Fruit fly (Drosophila melanogaster): ENCODE results near the gene CG7560.

Gene CG7560

DNA sequence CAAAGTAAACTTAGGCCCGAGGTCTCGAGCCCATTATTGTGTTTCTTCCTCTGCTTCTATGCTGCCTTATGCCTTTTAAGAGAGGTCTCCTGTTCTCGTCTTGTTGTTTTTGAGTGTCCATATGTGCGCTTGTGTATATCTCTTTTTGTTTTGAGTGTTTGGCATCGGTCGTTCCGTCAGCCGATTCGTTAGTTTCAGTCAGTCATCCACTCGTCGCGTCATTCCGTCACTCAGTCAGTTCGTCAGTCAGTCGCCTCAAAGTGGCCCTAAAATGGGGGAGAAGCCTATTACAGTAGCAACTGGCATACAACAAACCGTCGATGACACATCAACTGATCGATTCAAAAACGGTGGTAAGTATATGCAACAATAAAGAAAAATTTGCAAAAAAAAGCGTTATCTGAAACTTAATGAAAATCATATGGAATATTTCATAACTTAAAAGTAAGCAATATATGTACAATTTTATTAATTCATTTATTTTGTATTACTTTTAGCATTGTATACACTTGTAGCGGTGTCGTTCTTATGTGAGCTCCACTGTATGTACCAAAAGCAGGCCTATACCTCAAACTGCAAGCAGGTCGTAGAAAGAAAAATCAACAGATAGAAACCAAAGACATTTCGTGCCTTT is 6.8 kb upstream of the CG7560 start (continued):
- peak; percentile 72 for TF ChIP-seq CG4617 (GFP tag; optimal IDR thresholded peaks at IDR 0.05; ENCODE audit: borderline replicate concordance)
- peak; percentile 96 for TF ChIP-seq vvl (GFP tag; IDR thresholded peaks at IDR 0.05)
- TF ChIP-seq CG17912 (GFP tag; optimal IDR thresholded peaks at IDR 0.05) = peak; percentile 87
- TF ChIP-seq run (tag; optimal IDR thresholded peaks at IDR 0.05) = peak; percentile 89
- peak; percentile 74 for TF ChIP-seq crc (GFP tag; optimal IDR thresholded peaks at IDR 0.05)
- peak; percentile 98 for TF ChIP-seq CG18262 (tag; optimal IDR thresholded peaks at IDR 0.05)
- peak; percentile 90 for TF ChIP-seq CG1024 (GFP tag; IDR thresholded peaks at IDR 0.05)
- peak; percentile 97 for TF ChIP-seq CG14710 (tag; optimal IDR thresholded peaks at IDR 0.05)
- peak; percentile 82 for TF ChIP-seq CG10431 (GFP tag; optimal IDR thresholded peaks at IDR 0.05)
- TF ChIP-seq gem (tag; optimal IDR thresholded peaks at IDR 0.05) = peak; percentile 96
- peak; percentile 98 for TF ChIP-seq phol (tag; optimal IDR thresholded peaks at IDR 0.05)
- peak; percentile 83 for TF ChIP-seq toy (GFP tag; IDR thresholded peaks at IDR 0.05)
- peak; percentile 53 for TF ChIP-seq disco-r (GFP tag; optimal IDR thresholded peaks at IDR 0.05)
- peak; percentile 91 for TF ChIP-seq CG7786 (GFP tag; optimal IDR thresholded peaks at IDR 0.05)
- peak; percentile 85 for TF ChIP-seq da (GFP tag; optimal IDR thresholded peaks at IDR 0.05)
- TF ChIP-seq Doc3 (GFP tag; IDR thresholded peaks at IDR 0.05; ENCODE audit: partially characterized antibody) = no peak
- TF ChIP-seq CG14050 (GFP tag; IDR thresholded peaks at IDR 0.05) = peak; percentile 97
- peak; percentile 85 for TF ChIP-seq CG10321 (GFP tag; IDR thresholded peaks at IDR 0.05)
- peak; percentile 61 for TF ChIP-seq mirr (GFP tag; optimal IDR thresholded peaks at IDR 0.05)
- peak; percentile 89 for TF ChIP-seq Vsx1 (GFP tag; optimal IDR thresholded peaks at IDR 0.05)
- peak; percentile 20 for TF ChIP-seq btn (GFP tag; optimal IDR thresholded peaks at IDR 0.05)
- TF ChIP-seq Atf6 (GFP tag; IDR thresholded peaks at IDR 0.05) = peak; percentile 94
- peak; percentile 94 for TF ChIP-seq CG30431 (GFP tag; optimal IDR thresholded peaks at IDR 0.05)
- peak; percentile 90 for TF ChIP-seq CG34422 (GFP tag; IDR thresholded peaks at IDR 0.05)
- peak; percentile 81 for TF ChIP-seq caup (GFP tag; optimal IDR thresholded peaks at IDR 0.05; ENCODE audit: severe bottlenecking)
- TF ChIP-seq salm (tag; optimal IDR thresholded peaks at IDR 0.05) = peak; percentile 89
- TF ChIP-seq Ets65A (GFP tag) = peak; percentile 98
- TF ChIP-seq klu (GFP tag; IDR thresholded peaks at IDR 0.05) = peak; percentile 90
- peak; percentile 92 for TF ChIP-seq Fer3 (tag; optimal IDR thresholded peaks at IDR 0.05)
- TF ChIP-seq org-1 (GFP tag; optimal IDR thresholded peaks at IDR 0.05) = peak; percentile 88
- peak; percentile 98 for TF ChIP-seq sens-2 (GFP tag; IDR thresholded peaks at IDR 0.05)
- TF ChIP-seq shn (GFP tag; optimal IDR thresholded peaks at IDR 0.05) = peak; percentile 91
- peak; percentile 96 for TF ChIP-seq CG43689 (GFP tag; IDR thresholded peaks at IDR 0.05)
- peak; percentile 93 for TF ChIP-seq unpg (GFP tag; optimal IDR thresholded peaks at IDR 0.05)
- peak; percentile 89 for TF ChIP-seq CG7556 (GFP tag; optimal IDR thresholded peaks at IDR 0.05)
- peak; percentile 92 for TF ChIP-seq CG3726 (GFP tag; IDR thresholded peaks at IDR 0.05)
- peak; percentile 91 for TF ChIP-seq Doc2 (GFP tag; IDR thresholded peaks at IDR 0.05)
- TF ChIP-seq dimm (GFP tag; IDR thresholded peaks at IDR 0.05) = peak; percentile 96
- no peak for TF ChIP-seq prd (optimal IDR thresholded peaks at IDR 0.05)
- peak; percentile 97 for TF ChIP-seq prd (GFP tag; IDR thresholded peaks at IDR 0.05)
- peak; percentile 36 for TF ChIP-seq fd102C (GFP tag; optimal IDR thresholded peaks at IDR 0.05)
- peak; percentile 89 for TF ChIP-seq twi (tag; optimal IDR thresholded peaks at IDR 0.05)
- peak; percentile 85 for TF ChIP-seq CG9876 (GFP tag; optimal IDR thresholded peaks at IDR 0.05)
- TF ChIP-seq CG31224 (GFP tag; IDR thresholded peaks at IDR 0.05) = peak; percentile 68
- peak; percentile 96 for TF ChIP-seq ken (GFP tag; IDR thresholded peaks at IDR 0.05)
- peak; percentile 80 for TF ChIP-seq sug (tag; optimal IDR thresholded peaks at IDR 0.05)
- peak; percentile 84 for TF ChIP-seq CG2199 (GFP tag; IDR thresholded peaks at IDR 0.05)
- TF ChIP-seq otp (GFP tag; IDR thresholded peaks at IDR 0.05) = peak; percentile 99
- peak; percentile 96 for TF ChIP-seq Mes4 (GFP tag; optimal IDR thresholded peaks at IDR 0.05)
- TF ChIP-seq pan (optimal IDR thresholded peaks at IDR 0.05) = no peak
- TF ChIP-seq pan (GFP tag; optimal IDR thresholded peaks at IDR 0.05 in 1 of 2, IDR thresholded peaks at IDR 0.05 in 1 of 2) = peak in 1 of 2 experiments; percentile 94
